Worm (Caenorhabditis elegans): ENCODE data around the gene R10D12.8.

R10D12.8 gene

DNA sequence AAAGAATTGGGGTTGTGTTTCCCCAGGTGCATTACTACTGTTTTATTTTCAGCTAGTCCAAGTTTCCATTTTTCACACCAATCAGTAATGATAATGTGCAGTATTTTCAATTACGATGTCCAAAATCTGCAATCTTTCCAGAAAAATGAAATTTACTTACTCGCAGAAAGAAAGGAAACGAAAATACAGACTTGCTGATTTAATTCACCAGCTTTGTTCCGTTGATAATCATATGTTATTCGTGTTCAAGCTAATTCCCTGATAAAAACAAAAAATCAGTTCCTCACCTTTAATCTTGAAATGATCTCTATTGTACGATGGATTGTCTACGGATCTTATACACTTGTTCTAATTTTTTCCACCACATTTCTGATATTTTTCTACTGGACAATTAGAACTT is 29.2 kb downstream of the R10D12.8 start, which contains the start of gene srxa-11:
srxa-11 (plus strand) TSS at position 301 of the 400 bp plus-strand sequence.
- TF ChIP-seq dao-5 (tag; optimal IDR thresholded peaks at IDR 0.05) (no peak), W03F9.2 (tag; optimal IDR thresholded peaks at IDR 0.05) (no peak), him-1 (tag; optimal IDR thresholded peaks at IDR 0.05) (no peak)

DNA sequence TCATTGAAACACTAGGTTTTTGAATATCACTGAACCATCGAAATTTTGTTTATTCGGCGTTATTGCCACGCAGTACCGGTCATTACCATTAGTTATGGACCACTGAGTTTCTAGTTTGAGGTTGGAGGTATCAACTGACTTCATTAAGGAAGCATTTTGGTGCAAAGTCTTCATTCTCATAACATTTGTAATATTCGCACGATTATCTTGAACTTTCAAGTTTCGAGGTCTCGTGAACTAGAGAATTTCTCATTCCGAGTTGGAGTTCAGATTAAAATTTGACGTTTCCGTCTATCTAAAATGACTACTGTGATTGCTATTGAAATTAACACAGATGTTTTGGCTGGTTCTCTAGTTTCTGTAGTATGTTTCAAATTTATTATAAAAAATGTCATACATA is 32.4 kb downstream of the R10D12.8 start, which contains the start of gene srx-42:
srx-42 (plus strand) TSS at position 301 of the 400 bp plus-strand sequence.
- TF ChIP-seq dao-5 (tag; optimal IDR thresholded peaks at IDR 0.05) (no peak), W03F9.2 (tag; optimal IDR thresholded peaks at IDR 0.05) (no peak), him-1 (tag; optimal IDR thresholded peaks at IDR 0.05) (no peak)

DNA sequence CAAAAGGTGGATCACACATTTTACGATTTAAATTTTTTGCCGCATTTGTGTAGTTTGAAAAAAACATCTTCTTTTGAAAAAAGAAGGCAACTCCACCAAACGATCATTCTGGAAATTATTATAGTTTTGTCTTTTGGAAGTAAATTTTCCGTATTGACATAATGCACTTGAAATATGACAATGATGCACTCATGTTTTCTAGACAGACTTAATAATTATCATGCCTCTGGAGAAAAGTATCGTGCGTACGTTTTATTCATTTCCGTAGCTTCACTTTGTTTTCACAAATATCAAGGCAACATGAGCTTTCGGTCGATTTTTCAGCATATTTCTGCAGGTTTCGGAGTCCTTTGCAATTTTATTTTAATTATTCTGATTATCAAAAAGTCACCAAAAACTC is 34.8 kb downstream of the R10D12.8 start, which contains the start of gene str-250:
str-250 (plus strand) TSS at position 301 of the 400 bp plus-strand sequence.
- TF ChIP-seq dao-5 (tag; optimal IDR thresholded peaks at IDR 0.05) (no peak), him-1 (tag; optimal IDR thresholded peaks at IDR 0.05) (no peak), W03F9.2 (tag; optimal IDR thresholded peaks at IDR 0.05) (no peak)

- TF ChIP-seq him-1 (tag; optimal IDR thresholded peaks at IDR 0.05) (no peak), dao-5 (tag; optimal IDR thresholded peaks at IDR 0.05) (no peak), W03F9.2 (tag; optimal IDR thresholded peaks at IDR 0.05) (no peak)
Observed at ce11 chrV:13916196-13916595, 36.9 kb downstream of the R10D12.8 start, which contains the start of gene str-252. str-252 (plus strand) TSS chrV:13916496.

- no peak for TF ChIP-seq W03F9.2 (tag; optimal IDR thresholded peaks at IDR 0.05)
Observed at ce11 chrV:13915390-13915789, 37.7 kb downstream of the R10D12.8 start, which contains the start of gene gcy-32. gcy-32 (minus strand) TSS chrV:13915490.

ce11 chrV:13909400-13909799 is 43.7 kb downstream of the R10D12.8 start, which contains the start of gene C06B3.7:
C06B3.7 (plus strand) TSS chrV:13909686.
- peak; percentile 73 for TF ChIP-seq W03F9.2 (tag; optimal IDR thresholded peaks at IDR 0.05)
- TF ChIP-seq dao-5 (tag; optimal IDR thresholded peaks at IDR 0.05) = no peak
- no peak for TF ChIP-seq him-1 (tag; optimal IDR thresholded peaks at IDR 0.05)

DNA sequence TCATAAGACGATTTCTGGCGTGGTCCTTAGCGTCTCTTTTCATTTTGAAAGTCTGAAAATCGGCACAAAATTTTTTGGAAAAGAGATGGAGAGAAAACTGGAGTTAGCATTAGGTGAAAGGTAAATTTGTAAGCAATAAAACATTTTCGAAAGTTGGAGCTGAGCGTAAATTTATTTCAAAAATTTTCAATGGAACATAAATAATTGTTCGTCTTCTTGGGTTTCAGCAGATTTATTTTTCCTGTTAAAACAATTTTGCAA is 44.2 kb downstream of the R10D12.8 start, which contains the start of gene C06B3.6:
C06B3.6 (minus strand) TSS at position 52 of the 261 bp plus-strand sequence.
- TF ChIP-seq him-1 (tag; optimal IDR thresholded peaks at IDR 0.05) (no peak), dao-5 (tag; optimal IDR thresholded peaks at IDR 0.05) (no peak), W03F9.2 (tag; optimal IDR thresholded peaks at IDR 0.05) (no peak)

ce11 chrV:13908120-13908915 is 44.8 kb downstream of the R10D12.8 start:
- TF ChIP-seq him-1 (tag; optimal IDR thresholded peaks at IDR 0.05) = no peak
- no peak for TF ChIP-seq W03F9.2 (tag; optimal IDR thresholded peaks at IDR 0.05)
- TF ChIP-seq dao-5 (tag; optimal IDR thresholded peaks at IDR 0.05) = no peak

ce11 chrV:13907557-13908104 is 45.5 kb downstream of the R10D12.8 start:
- TF ChIP-seq W03F9.2 (tag; optimal IDR thresholded peaks at IDR 0.05) (no peak), him-1 (tag; optimal IDR thresholded peaks at IDR 0.05) (no peak), dao-5 (tag; optimal IDR thresholded peaks at IDR 0.05) (no peak)

- no peak for TF ChIP-seq him-1 (tag; optimal IDR thresholded peaks at IDR 0.05)
- TF ChIP-seq dao-5 (tag; optimal IDR thresholded peaks at IDR 0.05) = no peak
- no peak for TF ChIP-seq W03F9.2 (tag; optimal IDR thresholded peaks at IDR 0.05)
Observed at ce11 chrV:13906166-13906565, 46.9 kb downstream of the R10D12.8 start, which contains the start of gene stdh-1. stdh-1 (plus strand) TSS chrV:13906492.

- TF ChIP-seq dao-5 (tag; optimal IDR thresholded peaks at IDR 0.05) (no peak), him-1 (tag; optimal IDR thresholded peaks at IDR 0.05) (no peak), W03F9.2 (tag; optimal IDR thresholded peaks at IDR 0.05) (no peak)
Observed at ce11 chrV:13904446-13904845, 48.6 kb downstream of the R10D12.8 start, which contains the start of gene stdh-3. stdh-3 (plus strand) TSS chrV:13904611.

DNA sequence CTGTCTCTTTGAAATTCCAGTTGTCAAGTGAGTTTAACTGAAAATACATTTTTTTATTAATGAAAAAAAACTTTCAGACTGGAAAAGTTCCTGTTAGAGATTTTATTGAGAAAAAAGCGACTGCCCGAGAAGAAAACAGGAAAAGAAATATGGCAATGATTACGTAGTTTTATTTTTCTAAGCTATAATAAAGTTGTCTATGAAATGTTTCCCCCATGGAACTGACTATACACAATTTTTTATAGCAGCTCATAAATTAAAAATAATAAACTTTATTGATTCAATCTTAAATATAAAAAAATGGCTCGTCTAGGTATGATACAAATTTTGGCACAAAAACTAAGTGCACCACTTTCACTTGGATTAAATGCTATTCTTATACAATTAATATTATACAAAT is 50.6 kb downstream of the R10D12.8 start, which contains the start of gene C06B3.1:
C06B3.1 (plus strand) TSS at position 301 of the 400 bp plus-strand sequence.
- TF ChIP-seq him-1 (tag; optimal IDR thresholded peaks at IDR 0.05) = no peak
- no peak for TF ChIP-seq W03F9.2 (tag; optimal IDR thresholded peaks at IDR 0.05)
- no peak for TF ChIP-seq dao-5 (tag; optimal IDR thresholded peaks at IDR 0.05)
